Worm (Caenorhabditis elegans) whole organism, L4/young adult: ENCODE measurements around the gene C13A2.10.

Experiments used
- W03F9.2 ChIP-seq: fragments of 150-350 bp; optimal IDR thresholded peaks from 2 replicates; lab custom pipeline; 2014; ENCODE audit warnings: missing biosample characterization, missing genetic modification characterization
- him-1 ChIP-seq: sonication (generic microtip); optimal IDR thresholded peaks from 2 replicates; lab custom pipeline; 2016; ENCODE audit warnings: missing genotype, missing genetic modification reagents, missing genetic modification characterization, missing compliant biosample characterization

DNA sequence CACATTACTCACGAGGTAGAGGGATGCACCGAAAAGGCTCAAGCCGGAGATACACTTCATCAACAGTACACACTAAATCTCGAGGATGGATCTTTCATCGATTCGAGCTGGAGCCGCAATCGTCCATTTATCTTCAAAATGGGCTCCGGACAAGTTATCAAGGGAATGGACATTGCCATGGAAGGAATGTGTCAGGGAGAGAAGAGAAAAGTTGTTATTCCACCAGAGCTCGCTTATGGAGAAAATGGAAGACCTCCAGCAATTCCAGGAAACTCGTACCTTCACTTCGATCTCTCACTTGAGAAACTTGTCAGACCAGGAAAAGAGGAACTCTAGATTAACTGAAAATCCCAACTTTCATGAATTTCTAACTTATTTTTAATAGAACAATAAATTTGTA lies 49.0 kb downstream of the C13A2.10 start:
- TF ChIP-seq him-1 (tag; lab: Kevin White, UChicago), result no peak
- no peak for TF ChIP-seq W03F9.2
